Fruit fly (Drosophila melanogaster) whole organism, embryonic: ENCODE data around the gene CG31921.
A peak's percentile ranks its signal among the peaks of the same experiment; 100 is the strongest.

ENCODE experiments used
- Atf-2 ChIP-seq: fragments of 200-800 bp; sonication (Bioruptor generic); optimal IDR thresholded peaks from 2 replicates; lab custom pipeline; 2016; ENCODE audit warnings: missing biosample characterization, missing genetic modification characterization
- B-H2 ChIP-seq: fragments of 200-800 bp; sonication (Bioruptor generic); optimal IDR thresholded peaks from 2 replicates; lab custom pipeline; 2018; ENCODE audit warnings: missing biosample characterization, mild to moderate bottlenecking, missing genetic modification characterization
- CG6791 ChIP-seq: fragments of 200-800 bp; sonication (Bioruptor generic); IDR thresholded peaks from 3 replicates; pipeline ENCODE4 v1.3.6; 2022; ENCODE audit warnings: missing biosample characterization, missing genetic modification characterization; ENCODE audit not compliant: partially characterized antibody
- CG8290 ChIP-seq, 3 experiments: fragments of 200-800 bp; sonication (Bioruptor generic); optimal IDR thresholded peaks; 2 replicates each; lab custom pipeline; 2016 to 2019; ENCODE audit warnings: missing biosample characterization in 3 of 3, missing genetic modification characterization in 3 of 3, mild to moderate bottlenecking in 2 of 3, moderate library complexity in 1 of 3
- CG9727 ChIP-seq: fragments of 200-800 bp; sonication (Bioruptor generic); optimal IDR thresholded peaks from 3 replicates; lab custom pipeline; 2017; ENCODE audit warnings: missing biosample characterization, mild to moderate bottlenecking, missing genetic modification characterization
- Dbx ChIP-seq: fragments of 200-800 bp; sonication (Bioruptor generic); IDR thresholded peaks from 3 replicates; pipeline ENCODE4 v1.3.6; 2022; ENCODE audit warnings: missing biosample characterization, missing genetic modification characterization
- Eip74EF ChIP-seq, 2 experiments: fragments of 200-800 bp in 1 of 2; fragments of >200 bp in 1 of 2; sonication (Bioruptor generic) in 1 of 2; optimal IDR thresholded peaks; 2 replicates each; lab custom pipeline; 2017 to 2019; ENCODE audit warnings: missing biosample characterization in 2 of 2, missing genetic modification characterization in 2 of 2, mild to moderate bottlenecking in 1 of 2, moderate library complexity in 1 of 2
- Gug ChIP-seq: fragments of 200-800 bp; sonication (Bioruptor generic); IDR thresholded peaks from 4 replicates; pipeline ENCODE4 v1.3.6; 2022; ENCODE audit warnings: missing biosample characterization, missing genetic modification characterization
- Hand ChIP-seq: fragments of 200-800 bp; sonication (Bioruptor generic); optimal IDR thresholded peaks from 2 replicates; lab custom pipeline; 2017; ENCODE audit warnings: mild to moderate bottlenecking, missing biosample characterization, missing genetic modification reagents, missing genetic modification characterization
- NC2β ChIP-seq: fragments of 200-800 bp; sonication (Bioruptor generic); optimal IDR thresholded peaks from 2 replicates; lab custom pipeline; 2016; ENCODE audit warnings: missing biosample characterization, missing genetic modification characterization
- NfI ChIP-seq: fragments of 200-800 bp; sonication (Bioruptor generic); optimal IDR thresholded peaks from 3 replicates; lab custom pipeline; 2018; ENCODE audit warnings: missing biosample characterization, mild to moderate bottlenecking, missing genetic modification characterization, moderate library complexity
- Trl ChIP-seq, 3 experiments: fragments of >200 bp in 2 of 3; fragments of 200-800 bp in 1 of 3; sonication (Bioruptor generic) in 1 of 3; optimal IDR thresholded peaks; 2 replicates in 1 of 3; 3 replicates in 2 of 3; lab custom pipeline; 2016 to 2017; ENCODE audit warnings: missing biosample characterization in 1 of 3, missing genetic modification characterization in 1 of 3
- Xbp1 ChIP-seq: fragments of 200-800 bp; sonication (Bioruptor generic); optimal IDR thresholded peaks from 3 replicates; lab custom pipeline; 2016; ENCODE audit warnings: missing biosample characterization, mild to moderate bottlenecking, missing genetic modification characterization
- ci ChIP-seq: fragments of 200-800 bp; sonication (Bioruptor generic); IDR thresholded peaks from 3 replicates; pipeline ENCODE4 v1.3.6; 2022; ENCODE audit warnings: missing biosample characterization, missing genetic modification characterization
- dmrt11E ChIP-seq: fragments of 200-800 bp; sonication (Bioruptor generic); optimal IDR thresholded peaks from 3 replicates; lab custom pipeline; 2018; ENCODE audit warnings: missing biosample characterization, mild to moderate bottlenecking, missing genetic modification characterization, moderate library complexity
- dysf ChIP-seq: fragments of 200-800 bp; sonication (Bioruptor generic); IDR thresholded peaks from 3 replicates; pipeline ENCODE4 v1.3.6; 2022; ENCODE audit warnings: missing biosample characterization, missing genetic modification characterization
- fd96Cb ChIP-seq: fragments of 200-800 bp; sonication (Bioruptor generic); optimal IDR thresholded peaks from 2 replicates; lab custom pipeline; 2018; ENCODE audit warnings: missing biosample characterization, mild to moderate bottlenecking, missing genetic modification characterization, moderate library complexity
- hbn ChIP-seq: fragments of 200-800 bp; sonication (Bioruptor generic); IDR thresholded peaks from 2 replicates; pipeline ENCODE4 v1.3.6; 2022; ENCODE audit warnings: missing biosample characterization, missing genetic modification characterization; ENCODE audit not compliant: partially characterized antibody
- lov ChIP-seq, 2 experiments: fragments of 200-800 bp in 1 of 2; fragments of >200 bp in 1 of 2; sonication (Bioruptor generic) in 1 of 2; IDR thresholded peaks in 1 of 2; optimal IDR thresholded peaks in 1 of 2; 2 replicates in 1 of 2; 3 replicates in 1 of 2; pipeline versions ENCODE4 v1.3.6 to Lab custom; 2017 to 2022; ENCODE audit warnings: missing biosample characterization in 1 of 2, missing genetic modification characterization in 1 of 2
- phol ChIP-seq: fragments of 200-800 bp; sonication (Bioruptor generic); optimal IDR thresholded peaks from 3 replicates; lab custom pipeline; 2018; ENCODE audit warnings: missing biosample characterization, mild to moderate bottlenecking, missing genetic modification characterization, moderate library complexity

CG31921 gene

dm6 chr2L:283071-283482 lies 49.1 kb downstream of the CG31921 start, which contains the start of gene CG11601 (continued):
- no peak for TF ChIP-seq Hand
- TF ChIP-seq dysf: peak; percentile 60
- TF ChIP-seq CG6791: no peak
- peak in 1 of 2 experiments; percentile 57 for TF ChIP-seq Eip74EF (GFP tag; optimal IDR thresholded peaks at IDR 0.05; lab: Kevin White, UChicago)
- TF ChIP-seq lov (optimal IDR thresholded peaks at IDR 0.05; lab: Kevin White, UChicago): no peak
- no peak for TF ChIP-seq lov (GFP tag; IDR thresholded peaks at IDR 0.05; lab: Robert Waterston, UW)
- TF ChIP-seq Dbx (GFP tag; lab: Robert Waterston, UW): peak; percentile 62; the same call in 2 of the 3 replicates
- no peak for TF ChIP-seq Trl (optimal IDR thresholded peaks at IDR 0.05; lab: Kevin White, UChicago)
- peak; percentile 5 for TF ChIP-seq Trl (GFP tag; optimal IDR thresholded peaks at IDR 0.05; lab: Kevin White, UChicago)
- peak; percentile 25; the same call in 1 of the 2 replicates for TF ChIP-seq hbn (GFP tag; lab: Robert Waterston, UW)
- peak; percentile 30 for TF ChIP-seq Xbp1 (GFP tag; lab: Kevin White, UChicago)
- TF ChIP-seq phol: peak; percentile 79
- TF ChIP-seq B-H2 (GFP tag; lab: Kevin White, UChicago): peak; percentile 30
- peak; percentile 1 for TF ChIP-seq CG9727 (GFP tag; lab: Kevin White, UChicago)
- TF ChIP-seq NfI (GFP tag; lab: Kevin White, UChicago): peak; percentile 28
- peak; percentile 37 for TF ChIP-seq NC2β (GFP tag; lab: Kevin White, UChicago)
- TF ChIP-seq fd96Cb (tag; lab: Kevin White, UChicago): no peak
- TF ChIP-seq CG8290 (GFP tag; optimal IDR thresholded peaks at IDR 0.05; lab: Kevin White, UChicago): no peak
- peak in 1 of 2 experiments; percentile 64 for TF ChIP-seq CG8290 (tag; optimal IDR thresholded peaks at IDR 0.05; lab: Kevin White, UChicago)
- peak; percentile 58; the same call in 1 of the 3 replicates for TF ChIP-seq ci
- TF ChIP-seq Gug: peak; percentile 21; the same call in 1 of the 4 replicates
- TF ChIP-seq dmrt11E (tag; lab: Kevin White, UChicago): peak; percentile 1
- no peak for TF ChIP-seq Atf-2 (GFP tag; lab: Kevin White, UChicago)
- TF ChIP-seq, all 482 proteins: peak for 179
